Fruit fly (Drosophila melanogaster) whole organism, wandering third instar larva: Measurements from ENCODE around the gene Pmvk.

Experiments used
- Abd-B ChIP-seq: fragments of >200 bp; optimal IDR thresholded peaks from 2 replicates; lab custom pipeline; 2017; ENCODE audit warnings: missing biosample characterization, missing genetic modification characterization
- CG32264 ChIP-seq: fragments of 200-800 bp; sonication (Bioruptor generic); optimal IDR thresholded peaks from 2 replicates; lab custom pipeline; 2016; ENCODE audit warnings: missing biosample characterization, missing genetic modification characterization
- CG9705 ChIP-seq: fragments of 200-800 bp; sonication (Bioruptor generic); optimal IDR thresholded peaks from 2 replicates; lab custom pipeline; 2018; ENCODE audit warnings: missing biosample characterization, mild to moderate bottlenecking, missing genetic modification characterization
- CrebA ChIP-seq: fragments of 200-800 bp; sonication (Bioruptor generic); optimal IDR thresholded peaks from 2 replicates; lab custom pipeline; 2016; ENCODE audit warnings: missing biosample characterization, mild to moderate bottlenecking, missing genetic modification characterization, borderline replicate concordance
- Dfd ChIP-seq: fragments of >200 bp; optimal IDR thresholded peaks from 2 replicates; lab custom pipeline; 2017; ENCODE audit warnings: missing biosample characterization, missing genetic modification characterization
- Dif ChIP-seq: fragments of 200-275, 200-300 bp; sonication (Bioruptor generic); optimal IDR thresholded peaks from 2 replicates; lab custom pipeline; 2018; ENCODE audit warnings: missing biosample characterization, missing genetic modification characterization; ENCODE audit not compliant: partially characterized antibody
- GATAd ChIP-seq: sonication (Bioruptor generic); optimal IDR thresholded peaks from 2 replicates; lab custom pipeline; 2016; ENCODE audit warnings: missing biosample characterization, missing genetic modification characterization
- HLH106 ChIP-seq: fragments of 200-800 bp; optimal IDR thresholded peaks from 3 replicates; lab custom pipeline; 2019; ENCODE audit warnings: missing biosample characterization, mild to moderate bottlenecking, missing genetic modification characterization, moderate library complexity
- Hnf4 ChIP-seq: fragments of 200-800 bp; sonication (Bioruptor generic); optimal IDR thresholded peaks from 2 replicates; lab custom pipeline; 2016; ENCODE audit warnings: missing biosample characterization, mild to moderate bottlenecking, missing genetic modification characterization
- Hr78 ChIP-seq: fragments of >200 bp; optimal IDR thresholded peaks from 2 replicates; lab custom pipeline; 2017; ENCODE audit warnings: missing biosample characterization, missing genetic modification characterization
- Hr83 ChIP-seq: fragments of 200-300 bp; sonication (Bioruptor generic); optimal IDR thresholded peaks from 2 replicates; lab custom pipeline; 2016; ENCODE audit warnings: missing biosample characterization, mild to moderate bottlenecking, missing genetic modification characterization, moderate library complexity; ENCODE audit not compliant: poor library complexity, severe bottlenecking
- Jra ChIP-seq: sonication (Bioruptor generic); optimal IDR thresholded peaks from 2 replicates; lab custom pipeline; 2016; ENCODE audit warnings: missing biosample characterization, missing genetic modification characterization
- Mio ChIP-seq: sonication (Bioruptor generic); optimal IDR thresholded peaks from 2 replicates; lab custom pipeline; 2016; ENCODE audit warnings: missing biosample characterization, missing genetic modification characterization
- Myc ChIP-seq: fragments of >200 bp; optimal IDR thresholded peaks from 2 replicates; lab custom pipeline; 2017
- N ChIP-seq: fragments of >200 bp; optimal IDR thresholded peaks from 2 replicates; lab custom pipeline; 2018; ENCODE audit warnings: missing biosample characterization, missing external identifiers, missing genetic modification characterization
- OdsH ChIP-seq: fragments of 200-800 bp; sonication (Bioruptor generic); optimal IDR thresholded peaks from 2 replicates; lab custom pipeline; 2016; ENCODE audit warnings: missing biosample characterization, mild to moderate bottlenecking, missing genetic modification characterization
- Rel ChIP-seq, 2 experiments: fragments of 200-800 bp; sonication (Bioruptor generic) in 1 of 2; optimal IDR thresholded peaks; 2 replicates in 1 of 2; 3 replicates in 1 of 2; lab custom pipeline; 2016 to 2019; ENCODE audit warnings: mild to moderate bottlenecking in 2 of 2, missing biosample characterization in 2 of 2, missing genetic modification characterization in 2 of 2, moderate library complexity in 1 of 2
- Sp1 ChIP-seq: fragments of 200-800 bp; sonication (Bioruptor generic); optimal IDR thresholded peaks from 3 replicates; lab custom pipeline; 2019; ENCODE audit warnings: missing biosample characterization, mild to moderate bottlenecking, missing genetic modification characterization, moderate library complexity
- Vsx2 ChIP-seq: fragments of 200-300, 225-300 bp; sonication (Bioruptor generic); optimal IDR thresholded peaks from 2 replicates; lab custom pipeline; 2018; ENCODE audit warnings: missing biosample characterization, missing genetic modification characterization; ENCODE audit not compliant: partially characterized antibody
- br ChIP-seq: fragments of 200-800 bp; sonication (Bioruptor generic); optimal IDR thresholded peaks from 2 replicates; lab custom pipeline; 2016; ENCODE audit warnings: missing biosample characterization, missing genetic modification characterization
- brk ChIP-seq: fragments of 200-800 bp; sonication (Bioruptor generic); optimal IDR thresholded peaks from 2 replicates; lab custom pipeline; 2016; ENCODE audit warnings: missing biosample characterization, mild to moderate bottlenecking, missing genetic modification characterization
- dl ChIP-seq, 2 experiments: fragments of 175-275, 200-275 bp in 1 of 2; fragments of 200-275 bp in 1 of 2; sonication (Bioruptor generic); optimal IDR thresholded peaks; lab custom pipeline; 2018; ENCODE audit warnings: mild to moderate bottlenecking in 2 of 2, missing biosample characterization in 2 of 2, missing genetic modification characterization in 2 of 2, moderate library complexity in 2 of 2; ENCODE audit not compliant: partially characterized antibody in 2 of 2, insufficient read depth in 1 of 2
- dmrt93B ChIP-seq: fragments of 200-800 bp; sonication (Bioruptor generic); optimal IDR thresholded peaks from 2 replicates; lab custom pipeline; 2018; ENCODE audit warnings: missing biosample characterization, mild to moderate bottlenecking, missing genetic modification characterization
- dsf ChIP-seq: sonication (Bioruptor generic); optimal IDR thresholded peaks from 2 replicates; lab custom pipeline; 2016; ENCODE audit warnings: missing biosample characterization, missing genetic modification characterization, borderline replicate concordance
- ey ChIP-seq: fragments of 200-800 bp; sonication (Bioruptor generic); optimal IDR thresholded peaks from 2 replicates; lab custom pipeline; 2016; ENCODE audit warnings: missing biosample characterization, missing genetic modification characterization
- foxo ChIP-seq, 2 experiments: fragments of 200-800 bp; sonication (Bioruptor generic); optimal IDR thresholded peaks; 2 replicates in 1 of 2; 3 replicates in 1 of 2; lab custom pipeline; 2016 to 2017; ENCODE audit warnings: missing biosample characterization in 2 of 2, missing genetic modification characterization in 2 of 2
- fru ChIP-seq: fragments of 200-800 bp; sonication (Bioruptor generic); optimal IDR thresholded peaks from 3 replicates; lab custom pipeline; 2016; ENCODE audit warnings: missing biosample characterization, mild to moderate bottlenecking, missing genetic modification characterization
- h ChIP-seq: fragments of 200-800 bp; sonication (Bioruptor generic); optimal IDR thresholded peaks from 3 replicates; lab custom pipeline; 2016; ENCODE audit warnings: missing biosample characterization, mild to moderate bottlenecking, missing genetic modification characterization
- jim ChIP-seq: fragments of 175-275, 200-325 bp; sonication (Bioruptor generic); optimal IDR thresholded peaks from 2 replicates; lab custom pipeline; 2016; ENCODE audit warnings: missing biosample characterization, mild to moderate bottlenecking, missing genetic modification characterization
- lola ChIP-seq: fragments of >200 bp; optimal IDR thresholded peaks from 2 replicates; lab custom pipeline; 2017; ENCODE audit warnings: missing biosample characterization, missing genetic modification characterization
- pan ChIP-seq: fragments of >200 bp; optimal IDR thresholded peaks from 2 replicates; lab custom pipeline; 2017
- psq ChIP-seq: fragments of 200-800 bp; sonication (Bioruptor generic); optimal IDR thresholded peaks from 3 replicates; lab custom pipeline; 2017; ENCODE audit warnings: missing biosample characterization, mild to moderate bottlenecking, missing genetic modification characterization, moderate library complexity
- rgr ChIP-seq: fragments of 200-800 bp; sonication (Bioruptor generic); optimal IDR thresholded peaks from 3 replicates; lab custom pipeline; 2016; ENCODE audit warnings: missing biosample characterization, mild to moderate bottlenecking, missing genetic modification characterization
- sage ChIP-seq: fragments of 200-800 bp; sonication (Bioruptor generic); optimal IDR thresholded peaks from 2 replicates; lab custom pipeline; 2016; ENCODE audit warnings: missing biosample characterization, mild to moderate bottlenecking, missing genetic modification characterization
- sv ChIP-seq: fragments of 200-800 bp; sonication (Bioruptor generic); optimal IDR thresholded peaks from 3 replicates; lab custom pipeline; 2016; ENCODE audit warnings: missing biosample characterization, missing genetic modification characterization
- tai ChIP-seq: sonication (Bioruptor generic); optimal IDR thresholded peaks from 2 replicates; lab custom pipeline; 2016; ENCODE audit warnings: missing biosample characterization, missing genetic modification characterization
- usp ChIP-seq: fragments of >200 bp; optimal IDR thresholded peaks from 2 replicates; lab custom pipeline; 2017; ENCODE audit warnings: missing biosample characterization, missing genetic modification characterization
- woc ChIP-seq: sonication (Bioruptor generic); optimal IDR thresholded peaks from 2 replicates; lab custom pipeline; 2016; ENCODE audit warnings: missing biosample characterization, mild to moderate bottlenecking, missing genetic modification characterization

Gene Pmvk

DNA sequence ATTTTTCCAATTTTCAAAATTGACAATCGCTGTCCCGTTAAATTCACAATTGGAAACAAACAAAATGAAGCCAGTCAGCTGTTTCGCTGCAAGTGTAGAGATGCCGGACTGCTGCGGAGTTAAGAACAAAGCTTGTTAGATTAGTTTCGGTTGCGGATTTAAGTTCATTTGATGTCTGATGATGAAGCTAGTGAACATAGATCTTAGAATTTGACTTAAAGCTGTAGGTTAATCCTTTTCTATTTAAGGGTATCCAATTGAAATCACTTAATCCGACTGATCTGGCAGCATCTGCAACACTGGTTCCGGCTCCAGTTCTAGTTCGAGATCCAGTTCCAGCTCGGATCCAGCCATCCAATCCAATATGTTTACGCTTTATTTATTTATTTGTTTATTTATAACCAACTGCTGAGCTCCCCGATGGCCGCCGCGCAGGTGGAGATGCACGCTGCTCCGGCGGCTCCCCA lies 3.8 kb upstream of the Pmvk start, which contains the start of the genes PCNA2 and CG10366 (continued):
- no peak for TF ChIP-seq usp (GFP tag; lab: Kevin White, UChicago)

DNA sequence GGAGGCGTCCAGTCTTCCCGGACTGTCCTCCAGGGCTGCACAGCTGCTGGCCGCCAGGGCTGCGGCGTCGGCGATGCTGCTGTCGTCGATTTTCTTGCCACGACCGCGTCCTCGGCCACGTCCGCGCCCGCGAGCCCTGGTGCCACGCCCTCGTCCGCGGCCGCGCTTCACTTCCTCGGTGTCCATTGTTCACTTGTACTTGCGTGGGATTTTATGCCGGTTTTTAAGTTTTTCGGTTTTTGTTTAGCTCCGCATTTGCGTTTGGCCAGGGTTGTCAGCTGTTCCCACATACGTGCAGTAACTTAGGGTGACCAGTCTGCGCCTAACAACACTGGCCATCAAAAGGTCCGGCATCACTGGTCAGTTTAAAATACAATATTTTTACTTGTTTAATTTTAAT lies 2.0 kb upstream of the Pmvk start, which contains the start of gene Hakai:
Hakai (minus strand) TSS at position 290 of the 400 bp plus-strand sequence.
- TF ChIP-seq Hr83 (GFP tag; lab: Kevin White, UChicago) (peak; percentile 86), HLH106 (tag; lab: Kevin White, UChicago) (peak; percentile 48), Hr78 (GFP tag; lab: Kevin White, UChicago) (no peak), jim (peak; percentile 18), Dif (GFP tag; lab: Kevin White, UChicago) (no peak), Rel (GFP tag; optimal IDR thresholded peaks at IDR 0.05; lab: Kevin White, UChicago) (no peak), Rel (tag; optimal IDR thresholded peaks at IDR 0.05; lab: Kevin White, UChicago) (peak; percentile 98), brk (GFP tag; lab: Kevin White, UChicago) (no peak), Hnf4 (GFP tag; lab: Kevin White, UChicago) (no peak), N (GFP tag; lab: Kevin White, UChicago) (no peak), Dfd (GFP tag; lab: Kevin White, UChicago) (no peak), lola (no peak), Myc (lab: Kevin White, UChicago) (no peak), h (GFP tag; lab: Kevin White, UChicago) (peak; percentile 60), sage (no peak), CG9705 (peak; percentile 34), fru (GFP tag; lab: Kevin White, UChicago) (peak; percentile 38), usp (GFP tag; lab: Kevin White, UChicago) (no peak), Sp1 (peak; percentile 40), dmrt93B (no peak), sv (GFP tag; lab: Kevin White, UChicago) (peak; percentile 55), Jra (GFP tag; lab: Kevin White, UChicago) (peak; percentile 21), psq (GFP tag; lab: Kevin White, UChicago) (peak; percentile 34), CG32264 (no peak), GATAd (no peak), tai (GFP tag; lab: Kevin White, UChicago) (no peak), CrebA (no peak), br (GFP tag; lab: Kevin White, UChicago) (peak; percentile 16), foxo (GFP tag; optimal IDR thresholded peaks at IDR 0.05; lab: Kevin White, UChicago) (peak in 1 of 2 experiments; percentile 72), ey (GFP tag; lab: Kevin White, UChicago) (peak; percentile 46), rgr (peak; percentile 61), Abd-B (GFP tag; lab: Kevin White, UChicago) (no peak), OdsH (GFP tag; lab: Kevin White, UChicago) (no peak), Vsx2 (GFP tag; lab: Kevin White, UChicago) (no peak), woc (no peak), dsf (GFP tag; lab: Kevin White, UChicago) (no peak), dl (GFP tag; optimal IDR thresholded peaks at IDR 0.05; lab: Kevin White, UChicago; ENCODE audit: insufficient read depth in 1 of 2, partially characterized antibody in 2 of 2) (no peak), Mio (GFP tag; lab: Kevin White, UChicago) (no peak)
- TF ChIP-seq, all 38 proteins: peak for 15

dm6 chr2L:19577187-19577765 lies 2.9 kb downstream of the Pmvk start, which contains the start of the genes spi and msb1l:
spi (minus strand) TSS chr2L:19577315.
msb1l (plus strand) TSS chr2L:19577701.
- no peak for TF ChIP-seq tai (GFP tag; lab: Kevin White, UChicago)
- TF ChIP-seq Dif (GFP tag; lab: Kevin White, UChicago), result no peak
- TF ChIP-seq Dfd (GFP tag; lab: Kevin White, UChicago), result no peak
- peak; percentile 36 for TF ChIP-seq psq (GFP tag; lab: Kevin White, UChicago)
- TF ChIP-seq Mio (GFP tag; lab: Kevin White, UChicago), result no peak
- TF ChIP-seq Abd-B (GFP tag; lab: Kevin White, UChicago), result no peak
- TF ChIP-seq HLH106 (tag; lab: Kevin White, UChicago), result peak; percentile 72
- TF ChIP-seq CrebA, result no peak
- TF ChIP-seq dl (GFP tag; optimal IDR thresholded peaks at IDR 0.05; lab: Kevin White, UChicago; ENCODE audit: insufficient read depth in 1 of 2, partially characterized antibody in 2 of 2), result no peak
- TF ChIP-seq Vsx2 (GFP tag; lab: Kevin White, UChicago), result no peak
- peak; percentile 2 for TF ChIP-seq Jra (GFP tag; lab: Kevin White, UChicago)
- TF ChIP-seq fru (GFP tag; lab: Kevin White, UChicago), result no peak
- TF ChIP-seq Sp1, result peak; percentile 41
- peak; percentile 60 for TF ChIP-seq h (GFP tag; lab: Kevin White, UChicago)
- no peak for TF ChIP-seq sv (GFP tag; lab: Kevin White, UChicago)
- TF ChIP-seq sage, result no peak
- no peak for TF ChIP-seq CG32264
- TF ChIP-seq woc, result peak; percentile 61
- TF ChIP-seq ey (GFP tag; lab: Kevin White, UChicago), result peak; percentile 23
- no peak for TF ChIP-seq usp (GFP tag; lab: Kevin White, UChicago)
- TF ChIP-seq br (GFP tag; lab: Kevin White, UChicago), result no peak
- peak in 1 of 2 experiments; percentile 69 for TF ChIP-seq foxo (GFP tag; optimal IDR thresholded peaks at IDR 0.05; lab: Kevin White, UChicago)
- peak; percentile 44 for TF ChIP-seq dsf (GFP tag; lab: Kevin White, UChicago)
- no peak for TF ChIP-seq brk (GFP tag; lab: Kevin White, UChicago)
- no peak for TF ChIP-seq jim
- no peak for TF ChIP-seq Hr78 (GFP tag; lab: Kevin White, UChicago)
- no peak for TF ChIP-seq Rel (GFP tag; optimal IDR thresholded peaks at IDR 0.05; lab: Kevin White, UChicago)
- no peak for TF ChIP-seq Rel (tag; optimal IDR thresholded peaks at IDR 0.05; lab: Kevin White, UChicago)
- TF ChIP-seq dmrt93B, result peak; percentile 20
- no peak for TF ChIP-seq GATAd
- TF ChIP-seq Hr83 (GFP tag; lab: Kevin White, UChicago), result peak; percentile 39
- TF ChIP-seq rgr, result peak; percentile 48
- peak; percentile 3 for TF ChIP-seq CG9705
- TF ChIP-seq N (GFP tag; lab: Kevin White, UChicago), result no peak
- no peak for TF ChIP-seq Hnf4 (GFP tag; lab: Kevin White, UChicago)
- no peak for TF ChIP-seq pan (lab: Kevin White, UChicago)
- peak; percentile 75 for TF ChIP-seq Myc (lab: Kevin White, UChicago)
